Worm (Caenorhabditis elegans): ENCODE results near the gene Y57A10A.31.

ce11 chrII:12303142-12303541 is 14.0 kb downstream of the Y57A10A.31 start, which contains the start of gene sre-50:
- TF ChIP-seq tbx-2 (tag; optimal IDR thresholded peaks at IDR 0.05), result no peak
- TF ChIP-seq nhr-47 (tag; optimal IDR thresholded peaks at IDR 0.05), result no peak
- no peak for TF ChIP-seq zag-1 (tag; optimal IDR thresholded peaks at IDR 0.05)
- TF ChIP-seq dpl-1 (GFP tag; optimal IDR thresholded peaks at IDR 0.05), result no peak
- TF ChIP-seq alr-1 (tag; optimal IDR thresholded peaks at IDR 0.05; ENCODE audit: borderline replicate concordance), result no peak
